Fruit fly (Drosophila melanogaster): ENCODE results near the gene Nrx-1.

Gene Nrx-1

DNA sequence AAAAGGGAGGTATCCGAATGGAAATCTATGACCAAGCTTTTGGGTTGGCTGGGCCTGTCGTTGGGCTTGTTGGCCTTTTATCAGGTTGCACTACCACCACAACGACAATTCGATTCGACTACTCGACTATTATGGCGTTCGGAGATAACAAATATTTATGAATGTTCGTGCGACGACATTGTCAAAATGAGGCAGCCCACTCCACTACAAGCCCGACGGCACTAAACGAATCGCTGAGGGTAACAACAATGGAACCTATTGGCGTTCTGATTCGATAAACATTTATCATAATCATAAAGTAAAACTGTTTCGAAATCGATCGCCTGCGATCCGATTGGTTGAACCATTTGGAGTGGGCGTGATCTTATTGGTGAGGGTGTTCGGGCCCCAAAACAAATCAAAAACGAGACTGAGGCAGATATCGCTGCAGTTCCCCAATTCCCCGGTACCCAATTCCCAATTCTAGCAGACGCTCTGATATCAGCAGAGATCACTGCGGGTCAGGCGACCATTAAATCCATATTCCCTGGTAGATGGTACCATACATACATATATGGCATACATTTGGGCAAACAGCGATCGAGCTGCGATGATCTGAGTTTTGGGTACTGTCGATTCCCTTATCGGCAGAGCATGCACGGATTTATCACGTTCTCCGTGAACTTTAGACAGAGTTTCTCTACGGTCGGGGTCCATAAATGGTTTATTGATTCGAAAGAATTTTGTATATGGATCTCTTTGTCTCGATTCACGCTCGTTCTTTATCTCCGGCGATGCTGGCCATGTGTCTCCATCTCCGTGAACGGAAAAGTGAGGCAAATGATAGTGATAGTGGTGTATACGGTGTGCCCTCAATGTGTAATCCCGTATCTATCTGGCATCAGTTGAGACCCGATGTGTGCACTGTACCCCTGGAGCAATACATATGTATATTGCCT lies 13.6 kb upstream of the Nrx-1 start:
- TF ChIP-seq psq (optimal IDR thresholded peaks at IDR 0.05) (no peak), Myc (optimal IDR thresholded peaks at IDR 0.05) (no peak), insv (optimal IDR thresholded peaks at IDR 0.05) (no peak), Sin3A (optimal IDR thresholded peaks at IDR 0.05) (no peak), ttk (optimal IDR thresholded peaks at IDR 0.05) (no peak), h (optimal IDR thresholded peaks at IDR 0.05) (no peak)

DNA sequence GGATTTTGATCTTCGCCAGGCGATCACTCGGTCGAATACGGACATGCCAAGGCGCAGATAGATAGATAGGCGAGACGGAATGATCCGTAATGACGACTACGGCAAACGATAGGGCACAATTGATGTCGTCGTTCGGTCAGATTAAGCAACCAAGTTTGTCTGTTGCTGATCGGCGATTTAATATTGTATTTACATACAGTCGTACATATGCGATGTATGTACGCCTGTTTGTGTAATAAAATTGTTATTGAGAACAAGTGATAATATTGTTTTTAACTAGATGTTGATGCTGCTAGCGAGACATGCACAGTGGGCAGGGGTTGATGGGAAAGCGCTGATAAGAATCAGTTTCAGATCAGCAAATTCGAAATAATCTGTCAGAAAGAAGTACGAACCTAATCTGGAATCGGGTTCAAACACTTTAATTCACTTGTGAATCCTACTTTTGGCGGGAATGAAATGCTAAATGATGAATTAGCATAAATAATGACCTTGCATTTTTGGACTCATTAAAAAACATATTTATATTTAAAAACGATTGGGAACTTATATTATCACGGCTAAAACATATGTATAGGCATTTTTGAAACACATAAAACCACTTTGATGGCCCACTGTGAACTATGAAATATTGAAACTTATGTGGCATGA lies 12.9 kb upstream of the Nrx-1 start:
- TF ChIP-seq ttk (optimal IDR thresholded peaks at IDR 0.05) (no peak), Myc (optimal IDR thresholded peaks at IDR 0.05) (no peak), h (optimal IDR thresholded peaks at IDR 0.05) (no peak), Sin3A (optimal IDR thresholded peaks at IDR 0.05) (no peak), psq (optimal IDR thresholded peaks at IDR 0.05) (no peak), insv (optimal IDR thresholded peaks at IDR 0.05) (no peak)

DNA sequence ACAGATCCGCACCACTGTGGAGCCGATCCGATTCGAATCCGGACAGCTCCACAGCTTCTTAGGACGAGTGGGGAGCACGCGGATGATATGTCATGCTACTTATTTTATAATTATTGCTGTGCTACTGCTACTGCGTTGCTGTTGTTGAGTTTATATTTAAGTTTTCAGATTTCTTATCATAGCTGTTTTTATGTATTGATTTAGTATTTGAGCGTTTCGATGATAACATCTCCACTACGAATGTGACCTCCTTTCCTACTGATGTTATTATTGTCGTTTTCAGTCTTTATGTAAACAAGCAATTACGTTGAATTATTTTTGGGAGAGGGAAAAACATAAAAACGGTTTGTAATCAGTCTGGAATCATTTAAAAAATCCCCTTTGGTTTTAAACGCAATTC lies 12.3 kb upstream of the Nrx-1 start:
- TF ChIP-seq psq (optimal IDR thresholded peaks at IDR 0.05) (no peak), insv (optimal IDR thresholded peaks at IDR 0.05) (no peak), h (optimal IDR thresholded peaks at IDR 0.05) (no peak), Sin3A (optimal IDR thresholded peaks at IDR 0.05) (no peak), ttk (optimal IDR thresholded peaks at IDR 0.05) (no peak), Myc (optimal IDR thresholded peaks at IDR 0.05) (no peak)

DNA sequence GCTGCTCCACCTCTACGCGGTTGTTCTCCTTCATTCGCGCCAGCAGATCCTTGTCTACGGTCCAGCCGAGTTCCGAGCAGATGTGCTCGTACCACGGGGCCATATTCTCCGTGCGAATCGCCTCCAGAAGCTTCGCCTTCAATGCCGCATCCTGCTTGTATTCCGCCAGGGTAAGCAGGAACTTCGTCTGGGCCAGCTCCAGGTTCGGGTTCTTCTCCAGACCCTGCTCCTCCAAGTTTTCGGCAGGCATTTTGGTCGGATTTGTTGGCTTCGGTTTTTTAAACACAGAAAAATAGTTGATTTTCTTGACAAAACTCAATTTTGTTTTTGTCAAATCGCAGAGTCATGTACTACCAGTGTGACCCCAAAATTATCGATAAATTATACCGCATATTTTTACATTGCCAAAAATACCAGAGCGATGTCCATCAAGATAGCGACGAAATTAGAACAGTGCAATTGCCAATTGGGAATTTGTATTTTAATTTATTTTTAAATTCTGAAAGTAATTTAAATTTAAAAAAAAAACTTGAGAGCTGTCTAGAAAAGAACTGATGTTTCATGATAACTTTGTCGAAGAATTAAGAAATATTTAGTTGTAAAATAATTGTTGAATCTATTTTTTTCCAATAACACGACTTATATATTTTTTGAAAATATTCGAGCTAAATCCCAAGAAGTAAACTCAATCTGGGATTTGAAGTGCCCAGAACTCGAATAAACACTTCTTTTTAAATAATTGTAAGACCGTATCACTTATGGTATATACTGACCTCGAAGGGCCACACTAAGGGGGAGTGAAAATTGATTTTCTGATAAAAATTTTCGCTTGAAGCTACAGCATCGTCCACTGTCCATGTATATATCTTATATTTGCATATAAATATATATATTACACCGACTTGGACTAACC lies 6.4 kb upstream of the Nrx-1 start, which contains the start of the genes Rpn7 and AP-2mu:
Gene Rpn7 (minus strand): TSS at position 382 of the 913 bp plus-strand sequence.
Gene AP-2mu (plus strand): TSS at position 783 of the 913 bp plus-strand sequence.
- TF ChIP-seq insv (optimal IDR thresholded peaks at IDR 0.05) (no peak), Sin3A (optimal IDR thresholded peaks at IDR 0.05) (no peak), ttk (optimal IDR thresholded peaks at IDR 0.05) (no peak), Myc (optimal IDR thresholded peaks at IDR 0.05) (no peak), h (optimal IDR thresholded peaks at IDR 0.05) (no peak), psq (optimal IDR thresholded peaks at IDR 0.05) (no peak)

DNA sequence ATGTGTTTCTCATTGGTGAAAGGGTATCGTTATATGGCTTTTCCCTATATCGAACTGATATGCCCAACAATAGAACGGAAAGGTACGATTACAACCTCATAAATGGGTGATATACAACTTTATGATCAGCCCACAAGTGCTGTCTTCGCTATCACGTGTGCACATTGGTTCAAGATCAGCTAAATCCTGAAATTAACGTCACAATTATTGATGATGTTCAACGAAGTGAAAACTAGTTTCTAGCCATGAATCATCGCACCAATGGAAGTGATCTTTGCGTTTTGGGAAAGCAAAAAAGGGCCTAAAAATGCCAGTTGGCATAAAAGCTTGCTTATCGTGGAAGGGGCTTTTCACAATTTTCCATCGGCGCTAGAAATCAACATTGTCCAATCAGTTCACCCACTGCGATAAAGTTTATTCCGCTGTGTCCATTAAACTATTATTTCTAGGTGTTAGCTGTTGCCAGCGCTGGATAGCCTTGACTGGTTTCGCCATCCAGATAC lies 3.6 kb upstream of the Nrx-1 start, which contains the start of gene CG7054:
Gene CG7054 (plus strand): TSS at position 375 of the 503 bp plus-strand sequence.
- no peak for TF ChIP-seq insv (optimal IDR thresholded peaks at IDR 0.05)
- TF ChIP-seq psq (optimal IDR thresholded peaks at IDR 0.05) = no peak

DNA sequence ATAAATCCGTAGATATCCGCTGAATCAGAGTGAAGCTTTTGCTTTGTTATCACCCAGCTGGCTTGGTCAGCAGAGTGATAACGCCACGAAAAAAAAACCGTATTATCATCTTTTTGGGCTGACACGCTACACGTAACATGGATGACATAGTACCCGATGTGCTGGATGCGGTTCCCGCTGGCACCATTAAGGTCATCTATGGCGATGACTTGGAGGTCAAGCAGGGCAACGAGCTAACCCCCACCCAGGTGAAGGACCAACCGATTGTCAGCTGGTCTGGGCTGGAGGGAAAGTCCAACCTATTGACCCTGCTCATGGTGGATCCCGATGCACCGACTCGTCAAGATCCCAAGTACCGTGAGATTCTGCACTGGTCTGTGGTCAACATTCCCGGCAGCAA lies 3.2 kb upstream of the Nrx-1 start:
- TF ChIP-seq insv (optimal IDR thresholded peaks at IDR 0.05) (no peak), psq (optimal IDR thresholded peaks at IDR 0.05) (no peak), Sin3A (optimal IDR thresholded peaks at IDR 0.05) (no peak), ttk (optimal IDR thresholded peaks at IDR 0.05) (no peak), Myc (optimal IDR thresholded peaks at IDR 0.05) (no peak), h (optimal IDR thresholded peaks at IDR 0.05) (no peak)

DNA sequence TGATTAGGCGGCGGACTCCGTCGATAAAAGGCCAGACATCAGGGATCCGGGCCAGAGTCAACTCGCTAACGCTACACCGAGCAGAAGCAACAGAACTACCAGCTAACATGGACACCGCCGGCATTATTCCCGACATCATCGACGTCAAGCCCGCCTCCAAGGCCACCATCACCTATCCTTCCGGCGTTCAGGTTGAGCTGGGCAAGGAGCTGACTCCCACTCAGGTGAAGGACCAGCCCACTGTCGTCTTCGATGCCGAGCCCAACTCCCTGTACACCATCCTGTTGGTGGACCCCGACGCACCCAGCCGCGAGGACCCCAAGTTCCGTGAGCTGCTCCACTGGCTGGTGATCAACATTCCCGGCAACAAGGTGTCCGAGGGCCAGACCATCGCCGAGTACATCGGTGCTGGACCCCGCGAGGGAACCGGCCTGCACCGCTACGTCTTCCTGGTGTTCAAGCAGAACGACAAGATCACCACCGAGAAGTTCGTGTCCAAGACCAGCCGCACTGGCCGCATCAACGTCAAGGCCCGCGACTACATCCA lies 2.3 kb upstream of the Nrx-1 start, which contains the start of gene Pebp1:
Gene Pebp1 (plus strand): TSS at position 51 of the 547 bp plus-strand sequence.
- TF ChIP-seq Sin3A (optimal IDR thresholded peaks at IDR 0.05) (no peak), insv (optimal IDR thresholded peaks at IDR 0.05) (no peak), psq (optimal IDR thresholded peaks at IDR 0.05) (no peak), Myc (optimal IDR thresholded peaks at IDR 0.05) (no peak), h (optimal IDR thresholded peaks at IDR 0.05) (no peak), ttk (optimal IDR thresholded peaks at IDR 0.05) (no peak)

DNA sequence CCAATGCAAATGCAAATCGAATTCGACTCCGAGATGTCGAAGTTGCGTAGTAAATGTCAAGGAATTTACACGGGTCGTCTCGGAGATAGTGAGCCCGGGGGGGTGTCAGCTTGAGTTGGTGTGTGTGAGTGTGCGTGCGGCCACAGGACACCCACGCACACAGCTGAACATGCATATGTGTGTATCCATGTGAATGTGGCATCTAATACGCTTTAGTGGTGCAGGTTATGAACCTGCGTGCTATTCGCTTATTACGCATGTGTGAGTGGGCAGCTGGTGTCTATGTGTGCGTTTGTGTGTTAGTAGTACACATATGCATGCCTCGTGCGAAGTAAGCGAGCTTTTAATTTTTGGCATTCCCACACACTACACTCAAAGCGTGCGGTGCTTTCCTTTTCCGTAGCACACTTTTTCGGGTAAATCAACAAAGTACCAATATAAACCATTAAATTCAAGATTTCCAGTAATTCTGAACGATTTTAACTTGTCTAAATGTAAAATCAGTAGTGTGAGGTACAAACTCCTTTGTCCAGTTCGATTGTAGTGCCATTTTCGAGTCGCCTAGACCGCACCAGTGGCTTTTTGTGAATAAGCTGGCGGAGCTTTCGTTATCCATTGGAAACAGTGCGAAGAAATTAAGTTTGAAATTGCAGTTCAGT lies 646 bp downstream of the Nrx-1 start:
- TF ChIP-seq ttk (optimal IDR thresholded peaks at IDR 0.05) (no peak), Myc (optimal IDR thresholded peaks at IDR 0.05) (no peak), h (optimal IDR thresholded peaks at IDR 0.05) (no peak), psq (optimal IDR thresholded peaks at IDR 0.05) (no peak), Sin3A (optimal IDR thresholded peaks at IDR 0.05) (no peak), insv (optimal IDR thresholded peaks at IDR 0.05) (no peak)

DNA sequence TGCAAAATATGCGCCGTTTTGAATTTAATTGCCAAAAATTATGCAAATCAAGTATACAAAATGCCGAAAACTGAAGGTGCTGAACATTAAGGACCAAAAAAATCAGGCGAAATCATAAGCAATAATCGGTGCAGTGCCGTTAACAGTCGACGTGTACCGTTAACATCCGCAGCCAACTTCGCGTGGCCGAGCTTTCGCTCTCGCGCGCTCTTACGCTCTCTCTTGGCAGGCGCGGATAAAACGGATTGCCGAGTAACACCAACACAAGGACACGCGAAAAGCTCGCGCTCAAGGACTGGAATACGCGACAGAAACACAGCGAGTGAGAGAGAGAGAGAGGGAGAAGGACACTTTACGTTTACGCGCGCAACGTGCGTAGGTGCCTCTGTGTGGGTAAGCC lies 1.8 kb downstream of the Nrx-1 start:
- no peak for TF ChIP-seq psq (optimal IDR thresholded peaks at IDR 0.05)
- no peak for TF ChIP-seq insv (optimal IDR thresholded peaks at IDR 0.05)
- TF ChIP-seq ttk (optimal IDR thresholded peaks at IDR 0.05) = no peak
- TF ChIP-seq Sin3A (optimal IDR thresholded peaks at IDR 0.05) = no peak
- no peak for TF ChIP-seq Myc (optimal IDR thresholded peaks at IDR 0.05)
- TF ChIP-seq h (optimal IDR thresholded peaks at IDR 0.05) = no peak

DNA sequence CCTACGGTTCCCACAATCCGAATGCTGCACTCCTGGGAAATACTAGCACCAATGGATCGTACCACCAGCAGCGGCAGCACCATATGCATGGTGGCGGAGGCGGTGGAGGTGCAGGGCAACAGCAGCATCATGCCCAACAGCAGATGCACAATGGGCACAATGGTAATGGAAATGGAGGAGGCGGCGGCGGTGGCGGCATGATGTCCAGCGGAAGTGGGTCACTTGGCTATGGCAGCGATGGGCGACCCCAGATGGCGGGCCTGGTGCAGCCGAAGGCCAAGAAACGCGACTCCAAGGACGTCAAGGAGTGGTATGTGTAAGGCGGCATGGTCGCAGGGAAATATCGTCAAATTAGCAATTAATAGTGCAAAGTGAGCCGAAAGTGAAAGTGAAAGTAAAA lies 15.2 kb downstream of the Nrx-1 start:
- TF ChIP-seq Myc (optimal IDR thresholded peaks at IDR 0.05) (no peak), h (optimal IDR thresholded peaks at IDR 0.05) (no peak), psq (optimal IDR thresholded peaks at IDR 0.05) (no peak), insv (optimal IDR thresholded peaks at IDR 0.05) (no peak), Sin3A (optimal IDR thresholded peaks at IDR 0.05) (no peak), ttk (optimal IDR thresholded peaks at IDR 0.05) (no peak)

All from Kc167 (cell line).